Fruit fly (Drosophila melanogaster) whole organism, wandering third instar larva: ENCODE data around the gene Jig.

Source experiments
- CG32264 ChIP-seq: fragments of 200-800 bp; sonication (Bioruptor generic); optimal IDR thresholded peaks from 2 replicates; lab custom pipeline; 2016; ENCODE audit warnings: missing biosample characterization, missing genetic modification characterization
- CG9705 ChIP-seq: fragments of 200-800 bp; sonication (Bioruptor generic); optimal IDR thresholded peaks from 2 replicates; lab custom pipeline; 2018; ENCODE audit warnings: missing biosample characterization, mild to moderate bottlenecking, missing genetic modification characterization
- CrebA ChIP-seq: fragments of 200-800 bp; sonication (Bioruptor generic); optimal IDR thresholded peaks from 2 replicates; lab custom pipeline; 2016; ENCODE audit warnings: missing biosample characterization, mild to moderate bottlenecking, missing genetic modification characterization, borderline replicate concordance
- Dfd ChIP-seq: fragments of >200 bp; optimal IDR thresholded peaks from 2 replicates; lab custom pipeline; 2017; ENCODE audit warnings: missing biosample characterization, missing genetic modification characterization
- GATAd ChIP-seq: sonication (Bioruptor generic); optimal IDR thresholded peaks from 2 replicates; lab custom pipeline; 2016; ENCODE audit warnings: missing biosample characterization, missing genetic modification characterization
- HLH106 ChIP-seq: fragments of 200-800 bp; optimal IDR thresholded peaks from 3 replicates; lab custom pipeline; 2019; ENCODE audit warnings: missing biosample characterization, mild to moderate bottlenecking, missing genetic modification characterization, moderate library complexity
- Hnf4 ChIP-seq: fragments of 200-800 bp; sonication (Bioruptor generic); optimal IDR thresholded peaks from 2 replicates; lab custom pipeline; 2016; ENCODE audit warnings: missing biosample characterization, mild to moderate bottlenecking, missing genetic modification characterization
- Hr78 ChIP-seq: fragments of >200 bp; optimal IDR thresholded peaks from 2 replicates; lab custom pipeline; 2017; ENCODE audit warnings: missing biosample characterization, missing genetic modification characterization
- Hr83 ChIP-seq: fragments of 200-300 bp; sonication (Bioruptor generic); optimal IDR thresholded peaks from 2 replicates; lab custom pipeline; 2016; ENCODE audit warnings: missing biosample characterization, mild to moderate bottlenecking, missing genetic modification characterization, moderate library complexity; ENCODE audit not compliant: poor library complexity, severe bottlenecking
- Jra ChIP-seq: sonication (Bioruptor generic); optimal IDR thresholded peaks from 2 replicates; lab custom pipeline; 2016; ENCODE audit warnings: missing biosample characterization, missing genetic modification characterization
- Mio ChIP-seq: sonication (Bioruptor generic); optimal IDR thresholded peaks from 2 replicates; lab custom pipeline; 2016; ENCODE audit warnings: missing biosample characterization, missing genetic modification characterization
- Myc ChIP-seq: fragments of >200 bp; optimal IDR thresholded peaks from 2 replicates; lab custom pipeline; 2017
- N ChIP-seq: fragments of >200 bp; optimal IDR thresholded peaks from 2 replicates; lab custom pipeline; 2018; ENCODE audit warnings: missing biosample characterization, missing external identifiers, missing genetic modification characterization
- OdsH ChIP-seq: fragments of 200-800 bp; sonication (Bioruptor generic); optimal IDR thresholded peaks from 2 replicates; lab custom pipeline; 2016; ENCODE audit warnings: missing biosample characterization, mild to moderate bottlenecking, missing genetic modification characterization
- Rel ChIP-seq, 2 experiments: fragments of 200-800 bp; sonication (Bioruptor generic) in 1 of 2; optimal IDR thresholded peaks; 2 replicates in 1 of 2; 3 replicates in 1 of 2; lab custom pipeline; 2016 to 2019; ENCODE audit warnings: mild to moderate bottlenecking in 2 of 2, missing biosample characterization in 2 of 2, missing genetic modification characterization in 2 of 2, moderate library complexity in 1 of 2
- Sp1 ChIP-seq: fragments of 200-800 bp; sonication (Bioruptor generic); optimal IDR thresholded peaks from 3 replicates; lab custom pipeline; 2019; ENCODE audit warnings: missing biosample characterization, mild to moderate bottlenecking, missing genetic modification characterization, moderate library complexity
- Vsx2 ChIP-seq: fragments of 200-300, 225-300 bp; sonication (Bioruptor generic); optimal IDR thresholded peaks from 2 replicates; lab custom pipeline; 2018; ENCODE audit warnings: missing biosample characterization, missing genetic modification characterization; ENCODE audit not compliant: partially characterized antibody
- br ChIP-seq: fragments of 200-800 bp; sonication (Bioruptor generic); optimal IDR thresholded peaks from 2 replicates; lab custom pipeline; 2016; ENCODE audit warnings: missing biosample characterization, missing genetic modification characterization
- brk ChIP-seq: fragments of 200-800 bp; sonication (Bioruptor generic); optimal IDR thresholded peaks from 2 replicates; lab custom pipeline; 2016; ENCODE audit warnings: missing biosample characterization, mild to moderate bottlenecking, missing genetic modification characterization
- dmrt93B ChIP-seq: fragments of 200-800 bp; sonication (Bioruptor generic); optimal IDR thresholded peaks from 2 replicates; lab custom pipeline; 2018; ENCODE audit warnings: missing biosample characterization, mild to moderate bottlenecking, missing genetic modification characterization
- dsf ChIP-seq: sonication (Bioruptor generic); optimal IDR thresholded peaks from 2 replicates; lab custom pipeline; 2016; ENCODE audit warnings: missing biosample characterization, missing genetic modification characterization, borderline replicate concordance
- foxo ChIP-seq, 2 experiments: fragments of 200-800 bp; sonication (Bioruptor generic); optimal IDR thresholded peaks; 2 replicates in 1 of 2; 3 replicates in 1 of 2; lab custom pipeline; 2016 to 2017; ENCODE audit warnings: missing biosample characterization in 2 of 2, missing genetic modification characterization in 2 of 2
- fru ChIP-seq: fragments of 200-800 bp; sonication (Bioruptor generic); optimal IDR thresholded peaks from 3 replicates; lab custom pipeline; 2016; ENCODE audit warnings: missing biosample characterization, mild to moderate bottlenecking, missing genetic modification characterization
- h ChIP-seq: fragments of 200-800 bp; sonication (Bioruptor generic); optimal IDR thresholded peaks from 3 replicates; lab custom pipeline; 2016; ENCODE audit warnings: missing biosample characterization, mild to moderate bottlenecking, missing genetic modification characterization
- lola ChIP-seq: fragments of >200 bp; optimal IDR thresholded peaks from 2 replicates; lab custom pipeline; 2017; ENCODE audit warnings: missing biosample characterization, missing genetic modification characterization
- pan ChIP-seq: fragments of >200 bp; optimal IDR thresholded peaks from 2 replicates; lab custom pipeline; 2017
- psq ChIP-seq: fragments of 200-800 bp; sonication (Bioruptor generic); optimal IDR thresholded peaks from 3 replicates; lab custom pipeline; 2017; ENCODE audit warnings: missing biosample characterization, mild to moderate bottlenecking, missing genetic modification characterization, moderate library complexity
- rgr ChIP-seq: fragments of 200-800 bp; sonication (Bioruptor generic); optimal IDR thresholded peaks from 3 replicates; lab custom pipeline; 2016; ENCODE audit warnings: missing biosample characterization, mild to moderate bottlenecking, missing genetic modification characterization
- sv ChIP-seq: fragments of 200-800 bp; sonication (Bioruptor generic); optimal IDR thresholded peaks from 3 replicates; lab custom pipeline; 2016; ENCODE audit warnings: missing biosample characterization, missing genetic modification characterization
- woc ChIP-seq: sonication (Bioruptor generic); optimal IDR thresholded peaks from 2 replicates; lab custom pipeline; 2016; ENCODE audit warnings: missing biosample characterization, mild to moderate bottlenecking, missing genetic modification characterization

Gene Jig

DNA sequence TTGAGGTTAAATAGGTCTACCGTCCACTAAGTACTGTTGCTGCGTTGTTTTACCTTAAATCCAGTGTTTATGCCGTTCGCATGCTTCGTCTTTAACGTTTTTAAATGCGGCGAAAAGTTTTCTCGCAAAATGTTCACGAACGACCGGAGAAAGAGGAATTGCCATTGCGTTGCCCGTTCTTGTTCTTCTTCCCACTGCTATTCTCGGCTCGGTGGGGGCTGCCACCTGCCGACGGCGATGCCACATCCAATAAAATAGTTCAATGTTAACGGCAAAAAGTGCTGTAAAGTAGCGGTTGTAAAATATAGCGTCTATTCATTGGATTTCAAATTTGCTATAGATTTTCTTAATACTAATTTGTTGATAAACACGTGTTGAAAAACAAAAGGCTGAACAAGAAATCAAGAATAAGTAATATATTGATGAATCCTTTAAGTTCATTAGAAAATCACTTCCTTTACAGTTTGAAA lies 15.0 kb downstream of the Jig start, which contains the start of gene CG7987:
Gene CG7987 (minus strand): TSS at position 170 of the 470 bp plus-strand sequence.
- TF ChIP-seq br: no peak
- TF ChIP-seq h (GFP tag; lab: Kevin White, UChicago): peak; percentile 36
- TF ChIP-seq Rel (GFP tag; optimal IDR thresholded peaks at IDR 0.05; lab: Kevin White, UChicago): no peak
- TF ChIP-seq Rel (tag; optimal IDR thresholded peaks at IDR 0.05; lab: Kevin White, UChicago): no peak
- TF ChIP-seq rgr: peak; percentile 27
- TF ChIP-seq foxo (GFP tag; optimal IDR thresholded peaks at IDR 0.05; lab: Kevin White, UChicago): peak in 1 of 2 experiments; percentile 37
- no peak for TF ChIP-seq sv (GFP tag; lab: Kevin White, UChicago)
- TF ChIP-seq Hr83: peak; percentile 7
- TF ChIP-seq psq (GFP tag; lab: Kevin White, UChicago): peak; percentile 95
- no peak for TF ChIP-seq Mio (GFP tag; lab: Kevin White, UChicago)
- TF ChIP-seq woc (GFP tag; lab: Kevin White, UChicago): no peak
- TF ChIP-seq, all 38 proteins: peak for 5

DNA sequence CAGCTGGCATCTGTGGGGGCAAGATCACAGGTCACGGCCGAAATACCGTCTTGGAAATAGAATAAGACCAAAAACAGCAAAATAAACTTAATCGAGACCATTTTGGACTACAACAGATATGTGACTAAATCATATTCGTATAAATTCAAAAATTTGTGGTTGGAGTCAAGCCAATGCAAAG lies 15.7 kb downstream of the Jig start, which contains the start of gene CG44094:
Gene CG44094 (minus strand): TSS at position 101 of the 181 bp plus-strand sequence.
- no peak for TF ChIP-seq Hr78
- TF ChIP-seq CG32264 (GFP tag; lab: Kevin White, UChicago): no peak
- TF ChIP-seq HLH106 (tag; lab: Kevin White, UChicago): no peak
- TF ChIP-seq OdsH: no peak
- no peak for TF ChIP-seq Sp1 (GFP tag; lab: Kevin White, UChicago)
- TF ChIP-seq lola: no peak
- TF ChIP-seq sv (GFP tag; lab: Kevin White, UChicago): no peak
- no peak for TF ChIP-seq Vsx2 (GFP tag; lab: Kevin White, UChicago)
- TF ChIP-seq brk (GFP tag; lab: Kevin White, UChicago): no peak
- no peak for TF ChIP-seq br
- TF ChIP-seq Hr83: no peak
- TF ChIP-seq GATAd (GFP tag; lab: Kevin White, UChicago): no peak
- no peak for TF ChIP-seq Jra (GFP tag; lab: Kevin White, UChicago)
- no peak for TF ChIP-seq CG9705 (GFP tag; lab: Kevin White, UChicago)
- TF ChIP-seq pan (lab: Kevin White, UChicago): no peak
- no peak for TF ChIP-seq fru (GFP tag; lab: Kevin White, UChicago)
- no peak for TF ChIP-seq dmrt93B
- no peak for TF ChIP-seq Myc (lab: Kevin White, UChicago)
- TF ChIP-seq CrebA (GFP tag; lab: Kevin White, UChicago): no peak
- TF ChIP-seq dsf (GFP tag; lab: Kevin White, UChicago): no peak
- TF ChIP-seq, all 38 proteins: peak for 0

DNA sequence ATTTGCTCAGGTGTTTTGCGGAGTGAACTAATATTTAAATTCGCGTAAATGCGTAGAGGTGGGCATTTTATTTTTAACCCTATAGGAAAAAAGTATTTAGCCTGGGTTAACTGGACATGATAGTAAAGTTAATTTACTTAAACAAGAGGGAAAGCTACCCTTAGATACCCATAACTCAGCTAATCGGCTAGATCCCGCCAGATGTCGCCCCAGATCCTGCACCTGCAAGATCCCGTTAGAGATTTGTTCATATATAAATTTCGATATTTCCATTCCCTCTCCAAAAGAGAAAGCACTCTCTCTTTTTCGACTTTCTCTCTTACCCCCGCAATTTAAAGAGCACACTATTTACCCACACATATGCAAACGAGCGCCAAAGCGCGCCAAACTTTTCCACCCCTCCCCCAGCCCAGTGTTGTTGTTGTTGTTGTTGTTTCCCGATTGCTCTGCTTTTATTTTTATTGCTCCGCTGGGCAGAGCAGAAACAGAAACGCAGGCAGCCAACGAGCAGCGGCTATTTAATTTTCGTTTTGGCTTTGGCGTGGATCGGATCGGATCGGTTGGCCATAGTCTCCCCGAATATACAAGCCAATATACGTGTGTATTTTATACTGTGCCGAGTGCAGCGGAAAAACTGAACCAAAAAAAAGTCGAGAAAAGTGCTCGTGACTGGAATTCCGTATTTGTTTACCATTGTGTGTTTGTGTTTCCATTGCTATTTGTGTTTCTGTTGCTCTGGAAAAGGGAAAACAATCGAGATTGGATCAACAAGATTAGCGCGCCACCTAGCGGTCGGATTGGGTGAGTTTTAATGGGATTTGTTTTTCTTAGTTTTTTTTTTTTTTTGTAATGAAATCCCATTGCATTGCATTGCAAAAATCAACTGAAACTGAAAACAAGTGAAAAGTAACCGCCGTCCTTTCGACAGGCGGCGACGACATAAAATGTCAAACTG lies 16.2 kb downstream of the Jig start, which contains the start of gene stumps:
Gene stumps (plus strand): TSS at position 526 of the 955 bp plus-strand sequence.
- no peak for TF ChIP-seq brk (GFP tag; lab: Kevin White, UChicago)
- no peak for TF ChIP-seq CrebA (GFP tag; lab: Kevin White, UChicago)
- no peak for TF ChIP-seq Hr78
- TF ChIP-seq h (GFP tag; lab: Kevin White, UChicago): no peak
- TF ChIP-seq Dfd (GFP tag; lab: Kevin White, UChicago): no peak
- TF ChIP-seq Mio (GFP tag; lab: Kevin White, UChicago): no peak
- no peak for TF ChIP-seq dmrt93B
- no peak for TF ChIP-seq Hnf4

DNA sequence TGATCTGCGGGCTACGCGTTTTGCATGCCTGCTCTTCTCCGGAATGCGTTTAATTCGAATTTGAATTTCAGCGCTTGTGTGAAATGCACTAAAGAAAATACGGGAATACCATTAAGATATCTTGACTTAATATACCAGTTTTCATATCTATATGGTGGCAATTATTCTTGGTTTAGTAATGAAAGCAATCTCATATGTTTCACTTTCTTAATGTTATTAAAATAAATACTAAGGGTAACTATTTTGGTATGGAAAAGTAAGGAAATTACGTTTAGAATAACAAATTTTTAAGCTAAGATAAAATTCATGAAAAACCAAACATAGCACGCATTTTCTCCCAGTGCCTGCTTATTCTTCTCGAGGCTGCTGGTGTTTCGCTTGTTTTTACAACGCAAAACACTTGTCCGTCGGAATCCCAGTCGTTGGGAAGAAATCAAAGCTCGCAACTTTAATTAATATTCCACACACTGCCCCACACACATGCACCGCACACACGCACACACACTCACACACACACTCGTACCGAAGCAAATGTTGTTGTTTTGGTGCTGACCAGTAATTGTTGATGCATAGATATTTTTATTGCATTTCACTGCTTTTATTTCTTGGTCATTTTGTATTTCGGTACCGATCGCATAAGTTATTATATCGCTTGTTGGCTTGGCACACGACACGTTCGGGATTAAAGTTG lies 17.2 kb downstream of the Jig start:
- peak; percentile 93 for TF ChIP-seq Dfd (GFP tag; lab: Kevin White, UChicago)
- TF ChIP-seq HLH106 (tag; lab: Kevin White, UChicago): peak; percentile 34
- TF ChIP-seq CG32264 (GFP tag; lab: Kevin White, UChicago): no peak
- no peak for TF ChIP-seq N (GFP tag; lab: Kevin White, UChicago)
- peak; percentile 18 for TF ChIP-seq h (GFP tag; lab: Kevin White, UChicago)
- peak; percentile 11 for TF ChIP-seq fru (GFP tag; lab: Kevin White, UChicago)
